Worm (Caenorhabditis elegans) whole organism, L1 larva: ENCODE measurements around the gene H35B03.2.

ENCODE experiments used
- C04F5.9 ChIP-seq: sonication (generic microtip); optimal IDR thresholded peaks from 2 replicates; lab custom pipeline; 2016; ENCODE audit warnings: missing genetic modification characterization, missing compliant biosample characterization
- C16A3.4 ChIP-seq: fragments of 150-350 bp; optimal IDR thresholded peaks from 2 replicates; lab custom pipeline; 2014; ENCODE audit warnings: missing biosample characterization, missing genetic modification characterization
- C34B4.2 ChIP-seq: sonication (generic microtip); optimal IDR thresholded peaks from 2 replicates; lab custom pipeline; 2017; ENCODE audit warnings: mild to moderate bottlenecking, missing genetic modification characterization, missing compliant biosample characterization
- F16B12.6 ChIP-seq: fragments of 150-350 bp; optimal IDR thresholded peaks from 2 replicates; lab custom pipeline; 2014; ENCODE audit warnings: missing biosample characterization, missing genetic modification characterization
- aly-2 ChIP-seq: fragments of 150-350 bp; optimal IDR thresholded peaks from 2 replicates; lab custom pipeline; 2014; ENCODE audit warnings: missing biosample characterization, missing genetic modification characterization
- ama-1 ChIP-seq: fragments of 150-350 bp; optimal IDR thresholded peaks from 2 replicates; lab custom pipeline; 2014
- blmp-1 ChIP-seq: fragments of 150-350 bp; optimal IDR thresholded peaks from 2 replicates; lab custom pipeline; 2014; ENCODE audit warnings: missing biosample characterization, missing genetic modification characterization
- ceh-8 ChIP-seq: fragments of 200-800 bp; sonication (Bioruptor generic); optimal IDR thresholded peaks from 2 replicates; lab custom pipeline; 2018; ENCODE audit warnings: mild to moderate bottlenecking, missing genetic modification characterization, moderate library complexity, missing compliant biosample characterization
- ceh-90 ChIP-seq: sonication (generic microtip); optimal IDR thresholded peaks from 2 replicates; lab custom pipeline; 2016; ENCODE audit warnings: missing genetic modification characterization, missing compliant biosample characterization
- ces-1 ChIP-seq: fragments of 150-350 bp; optimal IDR thresholded peaks from 2 replicates; lab custom pipeline; 2014; ENCODE audit warnings: missing biosample characterization, missing genetic modification reagents, missing genetic modification characterization
- efl-1 ChIP-seq, 4 experiments: fragments of 150-350 bp; optimal IDR thresholded peaks in 3 of 4; peaks in 1 of 4; 1 replicate in 1 of 4; 2 replicates in 3 of 4; lab custom pipeline; 2014; ENCODE audit warnings: missing biosample characterization in 2 of 4, missing genetic modification characterization in 2 of 4, missing genetic modification reagents in 2 of 4
- efl-3 ChIP-seq: fragments of 200-800 bp; sonication (Bioruptor generic); optimal IDR thresholded peaks from 2 replicates; lab custom pipeline; 2018; ENCODE audit warnings: mild to moderate bottlenecking, missing genetic modification characterization, missing compliant biosample characterization
- elt-2 ChIP-seq: sonication (generic microtip); optimal IDR thresholded peaks from 2 replicates; lab custom pipeline; 2016; ENCODE audit warnings: missing genetic modification characterization, mild to moderate bottlenecking, inconsistent platforms, missing compliant biosample characterization, missing genetic modification reagents
- elt-3 ChIP-seq, 6 experiments: fragments of 150-350 bp in 1 of 6; sonication (generic microtip); optimal IDR thresholded peaks; 2 replicates each; lab custom pipeline; 2017 to 2018; ENCODE audit warnings: missing biosample characterization in 6 of 6, missing genetic modification characterization in 6 of 6, inconsistent platforms in 1 of 6
- ets-5 ChIP-seq: fragments of 200-800 bp; sonication (Bioruptor generic); IDR thresholded peaks from 2 replicates; pipeline ENCODE4 v1.3.6; 2022; ENCODE audit warnings: missing genetic modification characterization, missing compliant biosample characterization
- fkh-10 ChIP-seq: sonication (generic microtip); optimal IDR thresholded peaks from 2 replicates; lab custom pipeline; 2017; ENCODE audit warnings: missing biosample characterization, missing genetic modification reagents, missing genetic modification characterization
- hlh-4 ChIP-seq: sonication (generic microtip); optimal IDR thresholded peaks from 2 replicates; lab custom pipeline; 2016; ENCODE audit warnings: mild to moderate bottlenecking, missing genetic modification characterization, missing compliant biosample characterization
- hpl-2 ChIP-seq: fragments of 150-350 bp; optimal IDR thresholded peaks from 2 replicates; lab custom pipeline; 2014; ENCODE audit warnings: missing biosample characterization, missing genetic modification reagents, missing genetic modification characterization
- irx-1 ChIP-seq: sonication (generic microtip); optimal IDR thresholded peaks from 2 replicates; lab custom pipeline; 2016; ENCODE audit warnings: missing genetic modification characterization, missing compliant biosample characterization
- jun-1 ChIP-seq: fragments of 150-350 bp; optimal IDR thresholded peaks from 2 replicates; lab custom pipeline; 2014; ENCODE audit warnings: missing biosample characterization, missing genetic modification reagents, missing genetic modification characterization
- lin-14 ChIP-seq: fragments of 200-800 bp; sonication (Bioruptor generic); optimal IDR thresholded peaks from 2 replicates; lab custom pipeline; 2018; ENCODE audit warnings: mild to moderate bottlenecking, missing genetic modification characterization, moderate library complexity, missing compliant biosample characterization
- lin-15B ChIP-seq: fragments of 150-350 bp; sonication (generic microtip); optimal IDR thresholded peaks from 3 replicates; lab custom pipeline; 2014; ENCODE audit warnings: missing biosample characterization, missing genetic modification characterization
- lin-35 ChIP-seq, 2 experiments: fragments of 150-350 bp; optimal IDR thresholded peaks; 2 replicates each; lab custom pipeline; 2014; ENCODE audit warnings: missing biosample characterization in 2 of 2, missing genetic modification characterization in 2 of 2, missing genetic modification reagents in 2 of 2
- lsy-2 ChIP-seq, 2 experiments: fragments of 150-350 bp; optimal IDR thresholded peaks; 2 replicates each; lab custom pipeline; 2014; ENCODE audit warnings: missing biosample characterization in 2 of 2, missing genetic modification characterization in 2 of 2
- mdl-1 ChIP-seq, 2 experiments: fragments of 150-350 bp; optimal IDR thresholded peaks; 2 replicates each; lab custom pipeline; 2014 to 2017; ENCODE audit warnings: missing biosample characterization in 2 of 2, missing genetic modification characterization in 2 of 2, inconsistent platforms in 1 of 2
- mep-1 ChIP-seq: fragments of 150-350 bp; optimal IDR thresholded peaks from 2 replicates; lab custom pipeline; 2014; ENCODE audit warnings: missing biosample characterization, missing genetic modification characterization
- nhr-12 ChIP-seq: sonication (generic microtip); optimal IDR thresholded peaks from 2 replicates; lab custom pipeline; 2017; ENCODE audit warnings: missing biosample characterization, missing genetic modification characterization
- nhr-20 ChIP-seq: sonication (generic microtip); optimal IDR thresholded peaks from 2 replicates; lab custom pipeline; 2016; ENCODE audit warnings: mild to moderate bottlenecking, missing genetic modification characterization, missing compliant biosample characterization
- nhr-28 ChIP-seq: fragments of 150-350 bp; optimal IDR thresholded peaks from 2 replicates; lab custom pipeline; 2014; ENCODE audit warnings: missing biosample characterization, missing genetic modification characterization
- nhr-76 ChIP-seq: sonication (generic microtip); optimal IDR thresholded peaks from 2 replicates; lab custom pipeline; 2017; ENCODE audit warnings: missing biosample characterization, missing genetic modification characterization
- nhr-77 ChIP-seq: fragments of 150-350 bp; optimal IDR thresholded peaks from 2 replicates; lab custom pipeline; 2014; ENCODE audit warnings: missing biosample characterization, missing genetic modification characterization
- nhr-84 ChIP-seq: sonication (generic microtip); optimal IDR thresholded peaks from 2 replicates; lab custom pipeline; 2017; ENCODE audit warnings: missing biosample characterization, missing genetic modification characterization
- nhr-85 ChIP-seq: sonication (generic microtip); peaks from one replicate; lab custom pipeline; 2016; ENCODE audit warnings: missing genetic modification characterization, inconsistent platforms, missing compliant biosample characterization
- nhr-90 ChIP-seq: sonication (generic microtip); optimal IDR thresholded peaks from 2 replicates; lab custom pipeline; 2016; ENCODE audit warnings: mild to moderate bottlenecking, missing genetic modification characterization, missing compliant biosample characterization; ENCODE audit not compliant: poor library complexity
- pax-3 ChIP-seq: fragments of 200-800 bp; sonication (Bioruptor generic); optimal IDR thresholded peaks from 2 replicates; lab custom pipeline; 2018; ENCODE audit warnings: mild to moderate bottlenecking, missing genetic modification characterization, moderate library complexity, missing compliant biosample characterization
- rnt-1 ChIP-seq: sonication (generic microtip); optimal IDR thresholded peaks from 2 replicates; lab custom pipeline; 2016; ENCODE audit warnings: mild to moderate bottlenecking, missing genetic modification characterization, moderate library complexity, missing compliant biosample characterization
- skn-1 ChIP-seq: fragments of 150-350 bp; optimal IDR thresholded peaks from 2 replicates; lab custom pipeline; 2014; ENCODE audit warnings: missing biosample characterization, missing genetic modification characterization
- snpc-4 ChIP-seq: fragments of 150-350 bp; optimal IDR thresholded peaks from 2 replicates; lab custom pipeline; 2014; ENCODE audit warnings: missing biosample characterization, missing genetic modification characterization
- snu-23 ChIP-seq: sonication (generic microtip); optimal IDR thresholded peaks from 2 replicates; lab custom pipeline; 2016; ENCODE audit warnings: missing genetic modification characterization, missing compliant biosample characterization
- tlp-1 ChIP-seq: fragments of 150-350 bp; optimal IDR thresholded peaks from 2 replicates; lab custom pipeline; 2014; ENCODE audit warnings: missing biosample characterization, missing genetic modification characterization
- unc-130 ChIP-seq: fragments of 150-350 bp; optimal IDR thresholded peaks from 2 replicates; lab custom pipeline; 2017; ENCODE audit warnings: missing biosample characterization, missing genetic modification characterization, inconsistent platforms
- vab-15 ChIP-seq: sonication (generic microtip); optimal IDR thresholded peaks from 2 replicates; lab custom pipeline; 2017; ENCODE audit warnings: missing genotype, mild to moderate bottlenecking, missing genetic modification characterization, missing compliant biosample characterization
- xbp-1 ChIP-seq: sonication (generic microtip); optimal IDR thresholded peaks from 2 replicates; lab custom pipeline; 2016; ENCODE audit warnings: missing genetic modification characterization, missing compliant biosample characterization
- zip-4 ChIP-seq: fragments of 200-800 bp; sonication (Bioruptor generic); optimal IDR thresholded peaks from 2 replicates; lab custom pipeline; 2018; ENCODE audit warnings: mild to moderate bottlenecking, missing genetic modification characterization, moderate library complexity, missing compliant biosample characterization
- ztf-11 ChIP-seq, 2 experiments: sonication (generic microtip); optimal IDR thresholded peaks; 2 replicates each; lab custom pipeline; 2016 to 2017; ENCODE audit warnings: missing genetic modification characterization in 2 of 2, missing biosample characterization in 1 of 2, missing compliant biosample characterization in 1 of 2
- ztf-4 ChIP-seq: fragments of 150-350 bp; optimal IDR thresholded peaks from 2 replicates; lab custom pipeline; 2014; ENCODE audit warnings: missing biosample characterization, missing genetic modification characterization

H35B03.2 gene

ce11 chrIV:5723659-5724058 is 7.8 kb downstream of the H35B03.2 start:
- TF ChIP-seq lsy-2 (tag; optimal IDR thresholded peaks at IDR 0.05; lab: Kevin White, UChicago): no peak
- no peak for TF ChIP-seq nhr-76 (tag; lab: Kevin White, UChicago)
- TF ChIP-seq jun-1 (tag; lab: Kevin White, UChicago): no peak
- peak; percentile 70 for TF ChIP-seq fkh-10 (GFP tag; lab: Kevin White, UChicago)
- peak; percentile 39 for TF ChIP-seq nhr-85
- no peak for TF ChIP-seq xbp-1
- no peak for TF ChIP-seq snpc-4 (tag; lab: Kevin White, UChicago)
- TF ChIP-seq efl-1 (optimal IDR thresholded peaks at IDR 0.05; lab: Kevin White, UChicago): no peak
- TF ChIP-seq efl-1 (GFP tag; optimal IDR thresholded peaks at IDR 0.05 in 1 of 2; lab: Kevin White, UChicago): no peak
- TF ChIP-seq lin-14 (GFP tag; lab: Kevin White, UChicago): peak; percentile 50
- TF ChIP-seq, all 84 proteins: peak for 3

ce11 chrIV:5715341-5716112 is 15.9 kb downstream of the H35B03.2 start:
- TF ChIP-seq F16B12.6 (tag; lab: Kevin White, UChicago) (no peak), elt-2 (tag; lab: Kevin White, UChicago) (no peak), lin-15B (tag; lab: Kevin White, UChicago) (no peak), ama-1 (lab: Kevin White, UChicago) (no peak), fkh-10 (GFP tag; lab: Kevin White, UChicago) (peak; percentile 29), ztf-11 (tag; optimal IDR thresholded peaks at IDR 0.05; lab: Kevin White, UChicago) (no peak), efl-3 (no peak), efl-1 (optimal IDR thresholded peaks at IDR 0.05; lab: Kevin White, UChicago) (no peak), efl-1 (GFP tag; optimal IDR thresholded peaks at IDR 0.05 in 1 of 2; lab: Kevin White, UChicago) (peak in 1 of 2 experiments; percentile 41)
- TF ChIP-seq, all 84 proteins: peak for 2

ce11 chrIV:5708796-5709195 is 22.7 kb downstream of the H35B03.2 start, which contains the start of gene C55C3.1:
Gene C55C3.1, plus strand, starts transcription at chrIV:5709096.
- TF ChIP-seq skn-1 (tag; lab: Kevin White, UChicago): no peak
- no peak for TF ChIP-seq mdl-1 (tag; optimal IDR thresholded peaks at IDR 0.05; lab: Kevin White, UChicago)
- TF ChIP-seq nhr-85: peak; percentile 19
- TF ChIP-seq blmp-1 (tag; lab: Kevin White, UChicago): peak; percentile 88
- TF ChIP-seq C16A3.4 (tag; lab: Kevin White, UChicago): no peak
- no peak for TF ChIP-seq nhr-20 (tag; lab: Kevin White, UChicago)
- no peak for TF ChIP-seq nhr-77
- no peak for TF ChIP-seq pax-3 (tag; lab: Kevin White, UChicago)
- TF ChIP-seq, all 84 proteins: peak for 2

ce11 chrIV:5706603-5707002 is 24.9 kb downstream of the H35B03.2 start:
- TF ChIP-seq lin-14 (GFP tag; lab: Kevin White, UChicago) (no peak), snu-23 (GFP tag; lab: Kevin White, UChicago) (peak; percentile 27), elt-3 (tag; optimal IDR thresholded peaks at IDR 0.05; lab: Kevin White, UChicago) (peak in 1 of 6 experiments; percentile 59), ztf-4 (tag; lab: Kevin White, UChicago) (no peak), nhr-12 (tag; lab: Kevin White, UChicago) (no peak), nhr-28 (no peak), aly-2 (tag; lab: Kevin White, UChicago) (no peak), ceh-8 (no peak), nhr-20 (tag; lab: Kevin White, UChicago) (no peak), jun-1 (tag; lab: Kevin White, UChicago) (no peak), blmp-1 (tag; lab: Kevin White, UChicago) (peak; percentile 79), C04F5.9 (tag; lab: Kevin White, UChicago) (no peak), nhr-85 (peak; percentile 46), ceh-90 (tag; lab: Kevin White, UChicago) (no peak), unc-130 (tag; lab: Kevin White, UChicago) (no peak), lin-35 (GFP tag; optimal IDR thresholded peaks at IDR 0.05; lab: Kevin White, UChicago) (no peak), zip-4 (GFP tag; lab: Kevin White, UChicago) (no peak), hlh-4 (tag; lab: Kevin White, UChicago) (no peak), ets-5 (no peak), tlp-1 (tag; lab: Kevin White, UChicago) (no peak), vab-15 (tag; lab: Kevin White, UChicago) (no peak), ces-1 (GFP tag; lab: Kevin White, UChicago) (no peak), nhr-84 (tag; lab: Kevin White, UChicago) (no peak), hpl-2 (GFP tag; lab: Kevin White, UChicago) (no peak), rnt-1 (tag; lab: Kevin White, UChicago) (no peak), mep-1 (tag; lab: Kevin White, UChicago) (peak; percentile 3), irx-1 (tag; lab: Kevin White, UChicago) (no peak), nhr-90 (tag; lab: Kevin White, UChicago) (no peak), C34B4.2 (tag; lab: Kevin White, UChicago) (no peak)
